Worm (Caenorhabditis elegans) whole organism, L1 larva: ENCODE measurements around the gene rike-1.

Source experiments
- ama-1 ChIP-seq: fragments of 150-350 bp; optimal IDR thresholded peaks from 2 replicates; lab custom pipeline; 2014
- egl-27 ChIP-seq, 2 experiments: fragments of 150-350 bp in 1 of 2; sonication (generic microtip); optimal IDR thresholded peaks; 3 replicates each; lab custom pipeline; 2017 to 2018; ENCODE audit warnings: missing biosample characterization in 2 of 2, missing genetic modification characterization in 2 of 2, missing genetic modification reagents in 2 of 2
- elt-2 ChIP-seq: sonication (generic microtip); optimal IDR thresholded peaks from 2 replicates; lab custom pipeline; 2016; ENCODE audit warnings: missing genetic modification characterization, mild to moderate bottlenecking, inconsistent platforms, missing compliant biosample characterization, missing genetic modification reagents
- fkh-4 ChIP-seq: sonication (generic microtip); optimal IDR thresholded peaks from 2 replicates; lab custom pipeline; 2016; ENCODE audit warnings: missing compliant biosample characterization, missing genetic modification characterization, borderline replicate concordance
- fos-1 ChIP-seq: fragments of 150-350 bp; optimal IDR thresholded peaks from 2 replicates; lab custom pipeline; 2014; ENCODE audit warnings: missing biosample characterization, missing genetic modification characterization
- nhr-12 ChIP-seq: sonication (generic microtip); optimal IDR thresholded peaks from 2 replicates; lab custom pipeline; 2017; ENCODE audit warnings: missing biosample characterization, missing genetic modification characterization
- nhr-20 ChIP-seq: sonication (generic microtip); optimal IDR thresholded peaks from 2 replicates; lab custom pipeline; 2016; ENCODE audit warnings: mild to moderate bottlenecking, missing genetic modification characterization, missing compliant biosample characterization
- nhr-237 ChIP-seq: fragments of 150-350 bp; optimal IDR thresholded peaks from 2 replicates; lab custom pipeline; 2014; ENCODE audit warnings: missing biosample characterization, missing genetic modification characterization
- nhr-76 ChIP-seq: sonication (generic microtip); optimal IDR thresholded peaks from 2 replicates; lab custom pipeline; 2017; ENCODE audit warnings: missing biosample characterization, missing genetic modification characterization
- unc-62 ChIP-seq: fragments of 150-350 bp; optimal IDR thresholded peaks from 2 replicates; lab custom pipeline; 2014; ENCODE audit warnings: missing biosample characterization, missing genetic modification reagents, missing genetic modification characterization
- unc-86 ChIP-seq: sonication (generic microtip); optimal IDR thresholded peaks from 2 replicates; lab custom pipeline; 2016; ENCODE audit warnings: missing genetic modification characterization, missing compliant biosample characterization
- ztf-4 ChIP-seq: fragments of 150-350 bp; optimal IDR thresholded peaks from 2 replicates; lab custom pipeline; 2014; ENCODE audit warnings: missing biosample characterization, missing genetic modification characterization

DNA sequence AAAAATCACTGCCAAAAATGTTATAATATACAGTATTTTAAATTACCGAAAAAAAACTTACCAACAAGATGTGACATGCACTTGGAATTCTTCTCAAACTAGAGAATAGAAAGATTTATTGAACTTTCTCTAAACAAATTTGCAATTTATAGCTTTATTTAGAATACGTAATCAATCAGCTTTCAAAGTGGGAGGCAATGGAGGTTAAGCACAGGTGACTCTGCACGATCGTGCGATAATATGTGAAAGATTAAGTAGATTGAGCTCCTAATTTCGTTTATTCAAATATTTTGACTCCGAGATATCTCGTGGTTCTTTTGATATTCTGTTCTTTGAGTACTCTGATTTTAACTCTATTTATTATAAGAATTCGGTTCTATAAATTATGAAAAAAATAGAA, 27.7 kb downstream of the rike-1 start, which contains the start of gene R02D5.6:
- TF ChIP-seq fos-1 (tag; lab: Kevin White, UChicago) (no peak), unc-62 (GFP tag; lab: Kevin White, UChicago) (no peak), egl-27 (tag; optimal IDR thresholded peaks at IDR 0.05; lab: Kevin White, UChicago) (no peak), nhr-237 (tag; lab: Kevin White, UChicago) (no peak), nhr-20 (tag; lab: Kevin White, UChicago) (no peak), ztf-4 (no peak), unc-86 (tag; lab: Kevin White, UChicago) (no peak), fkh-4 (no peak), elt-2 (tag; lab: Kevin White, UChicago) (no peak), nhr-76 (tag; lab: Kevin White, UChicago) (no peak), ama-1 (lab: Kevin White, UChicago) (no peak), nhr-12 (tag; lab: Kevin White, UChicago) (no peak)
